Worm (Caenorhabditis elegans) whole organism, L1 larva: ENCODE results near the gene C18C4.7.

ENCODE experiments used
- C04F5.9 ChIP-seq: sonication (generic microtip); optimal IDR thresholded peaks from 2 replicates; lab custom pipeline; 2016; ENCODE audit warnings: missing genetic modification characterization, missing compliant biosample characterization
- C16A3.4 ChIP-seq: fragments of 150-350 bp; optimal IDR thresholded peaks from 2 replicates; lab custom pipeline; 2014; ENCODE audit warnings: missing biosample characterization, missing genetic modification characterization
- F16B12.6 ChIP-seq: fragments of 150-350 bp; optimal IDR thresholded peaks from 2 replicates; lab custom pipeline; 2014; ENCODE audit warnings: missing biosample characterization, missing genetic modification characterization
- alr-1 ChIP-seq: fragments of 200-800 bp; sonication (Bioruptor generic); optimal IDR thresholded peaks from 2 replicates; lab custom pipeline; 2018; ENCODE audit warnings: borderline replicate concordance, mild to moderate bottlenecking, missing genetic modification characterization, missing compliant biosample characterization
- ama-1 ChIP-seq: fragments of 150-350 bp; optimal IDR thresholded peaks from 2 replicates; lab custom pipeline; 2014
- ceh-63 ChIP-seq: fragments of 200-800 bp; sonication (Bioruptor generic); optimal IDR thresholded peaks from 2 replicates; lab custom pipeline; 2018; ENCODE audit warnings: mild to moderate bottlenecking, missing genetic modification characterization, missing compliant biosample characterization
- ceh-8 ChIP-seq: fragments of 200-800 bp; sonication (Bioruptor generic); optimal IDR thresholded peaks from 2 replicates; lab custom pipeline; 2018; ENCODE audit warnings: mild to moderate bottlenecking, missing genetic modification characterization, moderate library complexity, missing compliant biosample characterization
- ceh-82 ChIP-seq, 3 experiments: fragments of 150-350 bp in 1 of 3; sonication (generic microtip) in 2 of 3; optimal IDR thresholded peaks; 2 replicates each; lab custom pipeline; 2014 to 2017; ENCODE audit warnings: missing biosample characterization in 3 of 3, missing genetic modification characterization in 3 of 3
- ceh-88 ChIP-seq: fragments of 200-800 bp; sonication (Bioruptor generic); IDR thresholded peaks from 2 replicates; pipeline ENCODE4 v1.3.6; 2022; ENCODE audit warnings: missing genetic modification characterization, missing compliant biosample characterization
- ces-1 ChIP-seq: fragments of 150-350 bp; optimal IDR thresholded peaks from 2 replicates; lab custom pipeline; 2014; ENCODE audit warnings: missing biosample characterization, missing genetic modification reagents, missing genetic modification characterization
- dpl-1 ChIP-seq, 3 experiments: fragments of 150-350 bp in 2 of 3; sonication (generic microtip) in 1 of 3; optimal IDR thresholded peaks; 2 replicates each; lab custom pipeline; 2014 to 2017; ENCODE audit warnings: missing biosample characterization in 3 of 3, missing genetic modification characterization in 3 of 3, missing genetic modification reagents in 3 of 3
- dsc-1 ChIP-seq: sonication (generic microtip); optimal IDR thresholded peaks from 2 replicates; lab custom pipeline; 2016; ENCODE audit warnings: mild to moderate bottlenecking, missing genetic modification characterization, missing compliant biosample characterization
- efl-1 ChIP-seq, 4 experiments: fragments of 150-350 bp; optimal IDR thresholded peaks in 3 of 4; peaks in 1 of 4; 1 replicate in 1 of 4; 2 replicates in 3 of 4; lab custom pipeline; 2014; ENCODE audit warnings: missing biosample characterization in 2 of 4, missing genetic modification characterization in 2 of 4, missing genetic modification reagents in 2 of 4
- egl-13 ChIP-seq: sonication (generic microtip); optimal IDR thresholded peaks from 2 replicates; lab custom pipeline; 2016; ENCODE audit warnings: missing genotype, missing genetic modification reagents, missing genetic modification characterization, missing compliant biosample characterization
- egl-27 ChIP-seq, 2 experiments: fragments of 150-350 bp in 1 of 2; sonication (generic microtip); optimal IDR thresholded peaks; 3 replicates each; lab custom pipeline; 2017 to 2018; ENCODE audit warnings: missing biosample characterization in 2 of 2, missing genetic modification characterization in 2 of 2, missing genetic modification reagents in 2 of 2
- elt-2 ChIP-seq: sonication (generic microtip); optimal IDR thresholded peaks from 2 replicates; lab custom pipeline; 2016; ENCODE audit warnings: missing genetic modification characterization, mild to moderate bottlenecking, inconsistent platforms, missing compliant biosample characterization, missing genetic modification reagents
- ets-5 ChIP-seq: fragments of 200-800 bp; sonication (Bioruptor generic); IDR thresholded peaks from 2 replicates; pipeline ENCODE4 v1.3.6; 2022; ENCODE audit warnings: missing genetic modification characterization, missing compliant biosample characterization
- fkh-10 ChIP-seq: sonication (generic microtip); optimal IDR thresholded peaks from 2 replicates; lab custom pipeline; 2017; ENCODE audit warnings: missing biosample characterization, missing genetic modification reagents, missing genetic modification characterization
- fkh-4 ChIP-seq: sonication (generic microtip); optimal IDR thresholded peaks from 2 replicates; lab custom pipeline; 2016; ENCODE audit warnings: missing compliant biosample characterization, missing genetic modification characterization, borderline replicate concordance
- fkh-8 ChIP-seq: sonication (generic microtip); optimal IDR thresholded peaks from 2 replicates; lab custom pipeline; 2016; ENCODE audit warnings: mild to moderate bottlenecking, missing genetic modification characterization, missing compliant biosample characterization
- hlh-4 ChIP-seq: sonication (generic microtip); optimal IDR thresholded peaks from 2 replicates; lab custom pipeline; 2016; ENCODE audit warnings: mild to moderate bottlenecking, missing genetic modification characterization, missing compliant biosample characterization
- hpl-2 ChIP-seq: fragments of 150-350 bp; optimal IDR thresholded peaks from 2 replicates; lab custom pipeline; 2014; ENCODE audit warnings: missing biosample characterization, missing genetic modification reagents, missing genetic modification characterization
- irx-1 ChIP-seq: sonication (generic microtip); optimal IDR thresholded peaks from 2 replicates; lab custom pipeline; 2016; ENCODE audit warnings: missing genetic modification characterization, missing compliant biosample characterization
- isw-1 ChIP-seq: fragments of 200-800 bp; sonication (Bioruptor generic); IDR thresholded peaks from 2 replicates; pipeline ENCODE4 v1.3.6; 2022; ENCODE audit warnings: missing genetic modification characterization, missing compliant biosample characterization
- lin-13 ChIP-seq: fragments of 150-350 bp; optimal IDR thresholded peaks from 2 replicates; lab custom pipeline; 2014; ENCODE audit warnings: missing biosample characterization, missing genetic modification reagents, missing genetic modification characterization
- lin-15B ChIP-seq: fragments of 150-350 bp; sonication (generic microtip); optimal IDR thresholded peaks from 3 replicates; lab custom pipeline; 2014; ENCODE audit warnings: missing biosample characterization, missing genetic modification characterization
- lsy-2 ChIP-seq, 2 experiments: fragments of 150-350 bp; optimal IDR thresholded peaks; 2 replicates each; lab custom pipeline; 2014; ENCODE audit warnings: missing biosample characterization in 2 of 2, missing genetic modification characterization in 2 of 2
- mab-9 ChIP-seq: fragments of 200-800 bp; sonication (Bioruptor generic); IDR thresholded peaks from 2 replicates; pipeline ENCODE4 v1.3.6; 2022; ENCODE audit warnings: missing genetic modification reagents, missing genetic modification characterization, missing compliant biosample characterization
- mef-2 ChIP-seq: fragments of 150-350 bp; optimal IDR thresholded peaks from 2 replicates; lab custom pipeline; 2014; ENCODE audit warnings: missing biosample characterization, missing genetic modification characterization
- mep-1 ChIP-seq: fragments of 150-350 bp; optimal IDR thresholded peaks from 2 replicates; lab custom pipeline; 2014; ENCODE audit warnings: missing biosample characterization, missing genetic modification characterization
- nhr-11 ChIP-seq: fragments of 150-350 bp; optimal IDR thresholded peaks from 2 replicates; lab custom pipeline; 2014; ENCODE audit warnings: missing biosample characterization, missing genetic modification characterization
- nhr-12 ChIP-seq: sonication (generic microtip); optimal IDR thresholded peaks from 2 replicates; lab custom pipeline; 2017; ENCODE audit warnings: missing biosample characterization, missing genetic modification characterization
- nhr-19 ChIP-seq: fragments of 200-800 bp; sonication (Bioruptor generic); conservative IDR thresholded peaks from 2 replicates; pipeline ENCODE4 v1.3.6; 2022; ENCODE audit warnings: missing genetic modification characterization, missing compliant biosample characterization
- nhr-47 ChIP-seq: sonication (generic microtip); optimal IDR thresholded peaks from 2 replicates; lab custom pipeline; 2016; ENCODE audit warnings: mild to moderate bottlenecking, missing genetic modification characterization, moderate library complexity, missing compliant biosample characterization
- nhr-71 ChIP-seq: sonication (generic microtip); optimal IDR thresholded peaks from 2 replicates; lab custom pipeline; 2016; ENCODE audit warnings: mild to moderate bottlenecking, missing genetic modification characterization, moderate library complexity, missing compliant biosample characterization
- nhr-76 ChIP-seq: sonication (generic microtip); optimal IDR thresholded peaks from 2 replicates; lab custom pipeline; 2017; ENCODE audit warnings: missing biosample characterization, missing genetic modification characterization
- nhr-85 ChIP-seq: sonication (generic microtip); peaks from one replicate; lab custom pipeline; 2016; ENCODE audit warnings: missing genetic modification characterization, inconsistent platforms, missing compliant biosample characterization
- pag-3 ChIP-seq: sonication (generic microtip); optimal IDR thresholded peaks from 2 replicates; lab custom pipeline; 2017; ENCODE audit warnings: missing genetic modification characterization, mild to moderate bottlenecking, missing compliant biosample characterization, antibody characterized with exemption, borderline replicate concordance; ENCODE audit not compliant: insufficient read depth
- sptf-1 ChIP-seq: fragments of 150-350 bp; optimal IDR thresholded peaks from 2 replicates; lab custom pipeline; 2014; ENCODE audit warnings: missing biosample characterization, missing genetic modification characterization
- swsn-7 ChIP-seq: sonication (generic microtip); optimal IDR thresholded peaks from 2 replicates; lab custom pipeline; 2016; ENCODE audit warnings: missing genetic modification characterization, missing compliant biosample characterization
- tbx-2 ChIP-seq: sonication (generic microtip); optimal IDR thresholded peaks from 2 replicates; lab custom pipeline; 2016; ENCODE audit warnings: missing genetic modification characterization, missing compliant biosample characterization
- unc-30 ChIP-seq: sonication (generic microtip); optimal IDR thresholded peaks from 2 replicates; lab custom pipeline; 2017; ENCODE audit warnings: missing biosample characterization, missing genetic modification characterization
- unc-62 ChIP-seq: fragments of 150-350 bp; optimal IDR thresholded peaks from 2 replicates; lab custom pipeline; 2014; ENCODE audit warnings: missing biosample characterization, missing genetic modification reagents, missing genetic modification characterization
- unc-86 ChIP-seq: sonication (generic microtip); optimal IDR thresholded peaks from 2 replicates; lab custom pipeline; 2016; ENCODE audit warnings: missing genetic modification characterization, missing compliant biosample characterization
- vab-15 ChIP-seq: sonication (generic microtip); optimal IDR thresholded peaks from 2 replicates; lab custom pipeline; 2017; ENCODE audit warnings: missing genotype, mild to moderate bottlenecking, missing genetic modification characterization, missing compliant biosample characterization
- xbp-1 ChIP-seq: sonication (generic microtip); optimal IDR thresholded peaks from 2 replicates; lab custom pipeline; 2016; ENCODE audit warnings: missing genetic modification characterization, missing compliant biosample characterization
- zip-4 ChIP-seq: fragments of 200-800 bp; sonication (Bioruptor generic); optimal IDR thresholded peaks from 2 replicates; lab custom pipeline; 2018; ENCODE audit warnings: mild to moderate bottlenecking, missing genetic modification characterization, moderate library complexity, missing compliant biosample characterization
- ztf-4 ChIP-seq: fragments of 150-350 bp; optimal IDR thresholded peaks from 2 replicates; lab custom pipeline; 2014; ENCODE audit warnings: missing biosample characterization, missing genetic modification characterization

C18C4.7 gene

ce11 chrV:5580517-5580916 lies 13.5 kb upstream of the C18C4.7 start (continued):
- TF ChIP-seq ztf-4 (tag; lab: Kevin White, UChicago) (peak; percentile 45), F16B12.6 (peak; percentile 59), mep-1 (tag; lab: Kevin White, UChicago) (peak; percentile 58), nhr-47 (peak; percentile 46), zip-4 (peak; percentile 15), hlh-4 (tag; lab: Kevin White, UChicago) (no peak)
- TF ChIP-seq, all 84 proteins: peak for 30

ce11 chrV:5579666-5580065 lies 12.6 kb upstream of the C18C4.7 start:
- no peak for TF ChIP-seq efl-1 (optimal IDR thresholded peaks at IDR 0.05; lab: Kevin White, UChicago)
- TF ChIP-seq efl-1 (GFP tag; optimal IDR thresholded peaks at IDR 0.05 in 1 of 2; lab: Kevin White, UChicago), result peak in 1 of 2 experiments; percentile 32
- no peak for TF ChIP-seq nhr-85 (tag; lab: Kevin White, UChicago)
- no peak for TF ChIP-seq lin-13 (GFP tag; lab: Kevin White, UChicago)

- TF ChIP-seq mep-1 (tag; lab: Kevin White, UChicago), result no peak
- no peak for TF ChIP-seq ets-5 (GFP tag; lab: Robert Waterston, UW)
- TF ChIP-seq efl-1 (optimal IDR thresholded peaks at IDR 0.05; lab: Kevin White, UChicago), result peak; percentile 20 to 26
- TF ChIP-seq efl-1 (GFP tag; optimal IDR thresholded peaks at IDR 0.05 in 1 of 2; lab: Kevin White, UChicago), result peak in 1 of 2 experiments; percentile 50
- no peak for TF ChIP-seq unc-86 (tag; lab: Kevin White, UChicago)
- no peak for TF ChIP-seq mef-2
- TF ChIP-seq lin-13 (GFP tag; lab: Kevin White, UChicago), result no peak
- TF ChIP-seq ceh-8 (GFP tag; lab: Kevin White, UChicago), result no peak
- no peak for TF ChIP-seq ama-1
- peak; percentile 26 for TF ChIP-seq xbp-1 (tag; lab: Kevin White, UChicago)
- TF ChIP-seq mab-9 (GFP tag; lab: Robert Waterston, UW), result no peak
- TF ChIP-seq ceh-82 (tag; optimal IDR thresholded peaks at IDR 0.05; lab: Kevin White, UChicago), result peak in 1 of 3 experiments; percentile 39
- no peak for TF ChIP-seq lin-15B
- no peak for TF ChIP-seq egl-13
- TF ChIP-seq ceh-63 (GFP tag; lab: Kevin White, UChicago), result no peak
- TF ChIP-seq vab-15 (tag; lab: Kevin White, UChicago), result no peak
- peak in 1 of 3 experiments; percentile 35 for TF ChIP-seq dpl-1 (GFP tag; optimal IDR thresholded peaks at IDR 0.05; lab: Kevin White, UChicago)
- no peak for TF ChIP-seq nhr-19 (GFP tag; lab: Robert Waterston, UW)
- no peak for TF ChIP-seq pag-3 (tag; lab: Kevin White, UChicago)
- no peak for TF ChIP-seq C04F5.9 (tag; lab: Kevin White, UChicago)
- no peak for TF ChIP-seq nhr-76
- peak in 1 of 2 experiments; percentile 36 for TF ChIP-seq lsy-2 (tag; optimal IDR thresholded peaks at IDR 0.05; lab: Kevin White, UChicago)
- no peak for TF ChIP-seq nhr-12 (tag; lab: Kevin White, UChicago)
- TF ChIP-seq egl-27 (tag; optimal IDR thresholded peaks at IDR 0.05; lab: Kevin White, UChicago), result no peak
- TF ChIP-seq tbx-2 (tag; lab: Kevin White, UChicago), result peak; percentile 20
- no peak for TF ChIP-seq sptf-1 (tag; lab: Kevin White, UChicago)
- no peak for TF ChIP-seq fkh-8 (tag; lab: Kevin White, UChicago)
- peak; percentile 40 for TF ChIP-seq nhr-71
- TF ChIP-seq dsc-1 (tag; lab: Kevin White, UChicago), result no peak
- no peak for TF ChIP-seq C16A3.4 (tag; lab: Kevin White, UChicago)
- no peak for TF ChIP-seq hlh-4 (tag; lab: Kevin White, UChicago)
- no peak for TF ChIP-seq ztf-4 (tag; lab: Kevin White, UChicago)
- no peak for TF ChIP-seq fkh-10 (GFP tag; lab: Kevin White, UChicago)
- TF ChIP-seq irx-1 (tag; lab: Kevin White, UChicago), result no peak
- TF ChIP-seq isw-1 (GFP tag; lab: Robert Waterston, UW), result no peak
- peak; percentile 54 for TF ChIP-seq hpl-2
- TF ChIP-seq zip-4, result peak; percentile 49
- TF ChIP-seq unc-30 (tag; lab: Kevin White, UChicago), result no peak
- TF ChIP-seq swsn-7 (tag; lab: Kevin White, UChicago), result peak; percentile 7
- peak; percentile 87 for TF ChIP-seq elt-2 (tag; lab: Kevin White, UChicago)
- TF ChIP-seq alr-1 (tag; lab: Kevin White, UChicago), result no peak
- no peak for TF ChIP-seq nhr-11 (tag; lab: Kevin White, UChicago)
- no peak for TF ChIP-seq ces-1
- TF ChIP-seq unc-62 (GFP tag; lab: Kevin White, UChicago), result no peak
- no peak for TF ChIP-seq ceh-88 (GFP tag; lab: Robert Waterston, UW)
- TF ChIP-seq fkh-4 (tag; lab: Kevin White, UChicago), result no peak
These were observed 9.0 kb upstream of the C18C4.7 start for ce11 chrV:5576008-5576407.
